Fruit fly (Drosophila melanogaster): Measurements from ENCODE around the gene nAChRbeta3.

nAChRbeta3 gene

dm6 chr2L:574226-574625, 29.3 kb downstream of the nAChRbeta3 start, which contains the start of the genes Ipk2 and cold (continued):
- TF ChIP-seq CG6854 (GFP tag; optimal IDR thresholded peaks at IDR 0.05): peak; percentile 62
- TF ChIP-seq CG1603 (tag; optimal IDR thresholded peaks at IDR 0.05): peak; percentile 50
- TF ChIP-seq CG2116 (GFP tag; optimal IDR thresholded peaks at IDR 0.05): peak; percentile 70
- peak; percentile 79 for TF ChIP-seq jumu (GFP tag; optimal IDR thresholded peaks at IDR 0.05)
- no peak for TF ChIP-seq cg (GFP tag; optimal IDR thresholded peaks at IDR 0.05)
- TF ChIP-seq CG6683 (GFP tag; optimal IDR thresholded peaks at IDR 0.05): peak; percentile 66
- no peak for TF ChIP-seq CG15269 (tag; optimal IDR thresholded peaks at IDR 0.05)
- TF ChIP-seq Ssrp (tag; optimal IDR thresholded peaks at IDR 0.05): peak; percentile 72
- TF ChIP-seq stwl (tag; optimal IDR thresholded peaks at IDR 0.05): peak; percentile 66
- TF ChIP-seq CG3163 (GFP tag; optimal IDR thresholded peaks at IDR 0.05): peak; percentile 55
- peak; percentile 49 for TF ChIP-seq onecut (GFP tag; IDR thresholded peaks at IDR 0.05)
- peak; percentile 93 for TF ChIP-seq CG14710 (tag; optimal IDR thresholded peaks at IDR 0.05)
- peak; percentile 45 for TF ChIP-seq MESR4 (GFP tag; optimal IDR thresholded peaks at IDR 0.05)
- peak; percentile 43 for TF ChIP-seq CG2202 (tag; optimal IDR thresholded peaks at IDR 0.05)
- TF ChIP-seq Tbp (GFP tag; optimal IDR thresholded peaks at IDR 0.05): no peak
- peak; percentile 76 for TF ChIP-seq eyg (GFP tag; optimal IDR thresholded peaks at IDR 0.05)
- TF ChIP-seq ken (GFP tag; IDR thresholded peaks at IDR 0.05): peak; percentile 72
- TF ChIP-seq dan (GFP tag; IDR thresholded peaks at IDR 0.05): no peak
- TF ChIP-seq CG7556 (GFP tag; optimal IDR thresholded peaks at IDR 0.05): peak; percentile 80
- TF ChIP-seq Dip3 (GFP tag; optimal IDR thresholded peaks at IDR 0.05): peak; percentile 84
- TF ChIP-seq kay (GFP tag; optimal IDR thresholded peaks at IDR 0.05): peak; percentile 74
- TF ChIP-seq CG10462 (GFP tag; optimal IDR thresholded peaks at IDR 0.05): peak; percentile 34
- TF ChIP-seq CG3838 (GFP tag; optimal IDR thresholded peaks at IDR 0.05): peak; percentile 59
- TF ChIP-seq slou (GFP tag; optimal IDR thresholded peaks at IDR 0.05): peak; percentile 78
- TF ChIP-seq jigr1 (GFP tag; IDR thresholded peaks at IDR 0.05): peak; percentile 46; the same call in 1 of the 3 replicates
- peak; percentile 59; the same call in 2 of the 3 replicates for TF ChIP-seq zfh1 (GFP tag; IDR thresholded peaks at IDR 0.05)
- no peak for TF ChIP-seq gt (GFP tag; IDR thresholded peaks at IDR 0.05)
- no peak; the same call in 2 of the 3 replicates for TF ChIP-seq HLH4C (GFP tag; IDR thresholded peaks at IDR 0.05; ENCODE audit: partially characterized antibody)
- TF ChIP-seq lola (GFP tag; optimal IDR thresholded peaks at IDR 0.05): peak in 1 of 3 experiments; percentile 77
- TF ChIP-seq CG13123 (GFP tag; optimal IDR thresholded peaks at IDR 0.05): peak; percentile 62
- peak; percentile 96 for TF ChIP-seq CG4617 (GFP tag; optimal IDR thresholded peaks at IDR 0.05; ENCODE audit: borderline replicate concordance)
- TF ChIP-seq jing (GFP tag; optimal IDR thresholded peaks at IDR 0.05): peak; percentile 38
- TF ChIP-seq amos (GFP tag; IDR thresholded peaks at IDR 0.05; ENCODE audit: partially characterized antibody): no peak; the same call in 1 of the 2 replicates
- TF ChIP-seq ac (GFP tag; optimal IDR thresholded peaks at IDR 0.05): no peak
- peak; percentile 58 for TF ChIP-seq CG14667 (GFP tag; IDR thresholded peaks at IDR 0.05)
- no peak for TF ChIP-seq fru (optimal IDR thresholded peaks at IDR 0.05)
- TF ChIP-seq Fer3 (tag; optimal IDR thresholded peaks at IDR 0.05): peak; percentile 72
- peak; percentile 67 for TF ChIP-seq Antp (GFP tag; optimal IDR thresholded peaks at IDR 0.05)
- TF ChIP-seq chinmo (GFP tag; IDR thresholded peaks at IDR 0.05; ENCODE audit: partially characterized antibody): no peak
- peak; percentile 72 for TF ChIP-seq Side (GFP tag; optimal IDR thresholded peaks at IDR 0.05)
- peak; percentile 90 for TF ChIP-seq Rfx (GFP tag; IDR thresholded peaks at IDR 0.05)
- peak; percentile 5 for TF ChIP-seq CG6813 (GFP tag; optimal IDR thresholded peaks at IDR 0.05)
- peak; percentile 90 for TF ChIP-seq HmgZ (tag; optimal IDR thresholded peaks at IDR 0.05)
- peak; percentile 86 for TF ChIP-seq Ptx1 (GFP tag; IDR thresholded peaks at IDR 0.05)
- TF ChIP-seq z (GFP tag; IDR thresholded peaks at IDR 0.05): no peak
- 0 out of 2 replicates have a peak, but pooled peaks have one; percentile 30 for TF ChIP-seq Poxn (GFP tag; IDR thresholded peaks at IDR 0.05)
- TF ChIP-seq trh (GFP tag; optimal IDR thresholded peaks at IDR 0.05): peak; percentile 59
- no peak for TF ChIP-seq Sox100B (GFP tag; optimal IDR thresholded peaks at IDR 0.05)
- TF ChIP-seq dmrt99B (tag; optimal IDR thresholded peaks at IDR 0.05): no peak
- TF ChIP-seq scrt (GFP tag; optimal IDR thresholded peaks at IDR 0.05): peak; percentile 97
- peak; percentile 85 for TF ChIP-seq CG18476 (GFP tag; optimal IDR thresholded peaks at IDR 0.05)

Measured in whole organism, embryonic.